Fruit fly (Drosophila melanogaster) whole organism, embryonic: ENCODE results near the gene Ube3a.
A peak's percentile ranks its signal among the peaks of the same experiment; 100 is the strongest.

Experiments used
- BEAF-32 ChIP-seq: fragments of 200-800 bp; sonication (Bioruptor generic); optimal IDR thresholded peaks from 3 replicates; lab custom pipeline; 2017; ENCODE audit warnings: missing biosample characterization, missing genetic modification characterization, mild to moderate bottlenecking, moderate library complexity, missing genetic modification reagents
- Bdp1 ChIP-seq: fragments of 200-800 bp; sonication (Bioruptor generic); optimal IDR thresholded peaks from 3 replicates; lab custom pipeline; 2016; ENCODE audit warnings: missing biosample characterization, missing genetic modification characterization
- Blimp-1 ChIP-seq: fragments of 200-800 bp; sonication (Bioruptor generic); optimal IDR thresholded peaks from 3 replicates; lab custom pipeline; 2018; ENCODE audit warnings: missing biosample characterization, missing genetic modification characterization, mild to moderate bottlenecking, moderate library complexity, missing genetic modification reagents
- CG10366 ChIP-seq: fragments of 200-800 bp; sonication (Bioruptor generic); IDR thresholded peaks from 2 replicates; pipeline ENCODE4 v1.3.6; 2022; ENCODE audit warnings: missing biosample characterization, missing genetic modification characterization
- CG10565 ChIP-seq: fragments of 200-800 bp; sonication (Bioruptor generic); optimal IDR thresholded peaks from 3 replicates; lab custom pipeline; 2016; ENCODE audit warnings: missing biosample characterization, mild to moderate bottlenecking, missing genetic modification characterization
- CG11695 ChIP-seq: fragments of 200-800 bp; sonication (Bioruptor generic); IDR thresholded peaks from 3 replicates; pipeline ENCODE4 v1.3.6; 2022; ENCODE audit warnings: missing biosample characterization, missing genetic modification characterization
- CG12219 ChIP-seq: fragments of 200-800 bp; sonication (Bioruptor generic); optimal IDR thresholded peaks from 3 replicates; lab custom pipeline; 2018; ENCODE audit warnings: missing biosample characterization, mild to moderate bottlenecking, missing genetic modification characterization
- CG12299 ChIP-seq: fragments of 200-800 bp; sonication (Bioruptor generic); optimal IDR thresholded peaks from 2 replicates; lab custom pipeline; 2018; ENCODE audit warnings: missing biosample characterization, mild to moderate bottlenecking, missing genetic modification characterization
- CG14860 ChIP-seq: fragments of 200-800 bp; sonication (Bioruptor generic); IDR thresholded peaks from 3 replicates; pipeline ENCODE4 v1.3.6; 2022; ENCODE audit warnings: missing biosample characterization, missing genetic modification characterization; ENCODE audit not compliant: partially characterized antibody
- CG1529 ChIP-seq: fragments of 200-800 bp; sonication (Bioruptor generic); optimal IDR thresholded peaks from 3 replicates; lab custom pipeline; 2018; ENCODE audit warnings: missing biosample characterization, missing genetic modification characterization
- CG16813 ChIP-seq: fragments of 200-800 bp; sonication (Bioruptor generic); IDR thresholded peaks from 3 replicates; pipeline ENCODE4 v1.3.6; 2022; ENCODE audit warnings: missing biosample characterization, missing genetic modification characterization; ENCODE audit not compliant: partially characterized antibody
- CG16815 ChIP-seq: fragments of 200-800 bp; sonication (Bioruptor generic); optimal IDR thresholded peaks from 3 replicates; lab custom pipeline; 2017; ENCODE audit warnings: missing biosample characterization, mild to moderate bottlenecking, missing genetic modification characterization
- CG2116 ChIP-seq: fragments of 200-800 bp; sonication (Bioruptor generic); optimal IDR thresholded peaks from 3 replicates; lab custom pipeline; 2018; ENCODE audit warnings: missing biosample characterization, mild to moderate bottlenecking, missing genetic modification characterization
- CG3065 ChIP-seq: fragments of 200-800 bp; sonication (Bioruptor generic); optimal IDR thresholded peaks from 2 replicates; lab custom pipeline; 2016; ENCODE audit warnings: missing biosample characterization, missing genetic modification characterization
- CG3995 ChIP-seq: fragments of 200-800 bp; sonication (Bioruptor generic); optimal IDR thresholded peaks from 3 replicates; lab custom pipeline; 2016; ENCODE audit warnings: missing biosample characterization, missing genetic modification characterization
- CG4328 ChIP-seq: fragments of 200-800 bp; sonication (Bioruptor generic); optimal IDR thresholded peaks from 3 replicates; lab custom pipeline; 2017; ENCODE audit warnings: missing biosample characterization, missing genetic modification reagents, missing genetic modification characterization
- CG6254 ChIP-seq: fragments of 200-800 bp; sonication (Bioruptor generic); optimal IDR thresholded peaks from 3 replicates; lab custom pipeline; 2017; ENCODE audit warnings: mild to moderate bottlenecking, missing biosample characterization, missing genetic modification reagents, missing genetic modification characterization
- CG6683 ChIP-seq: fragments of 200-800 bp; sonication (Bioruptor generic); optimal IDR thresholded peaks from 2 replicates; lab custom pipeline; 2017; ENCODE audit warnings: missing biosample characterization, mild to moderate bottlenecking, missing genetic modification characterization, missing genetic modification reagents
- CG8478 ChIP-seq: fragments of >200 bp; optimal IDR thresholded peaks from 2 replicates; lab custom pipeline; 2018
- CG9932 ChIP-seq: fragments of 200-800 bp; sonication (Bioruptor generic); IDR thresholded peaks from 2 replicates; pipeline ENCODE4 v1.3.6; 2022; ENCODE audit warnings: missing biosample characterization, missing genetic modification characterization
- Camta ChIP-seq: fragments of 200-800 bp; sonication (Bioruptor generic); optimal IDR thresholded peaks from 2 replicates; lab custom pipeline; 2016; ENCODE audit warnings: missing biosample characterization, missing genetic modification characterization
- D19A ChIP-seq: fragments of 200-800 bp; optimal IDR thresholded peaks from 3 replicates; lab custom pipeline; 2019; ENCODE audit warnings: missing biosample characterization, mild to moderate bottlenecking, missing genetic modification characterization, moderate library complexity
- Dek ChIP-seq: fragments of 200-800 bp; sonication (Bioruptor generic); optimal IDR thresholded peaks from 3 replicates; lab custom pipeline; 2019; ENCODE audit warnings: missing biosample characterization, mild to moderate bottlenecking, missing genetic modification characterization, moderate library complexity
- H15 ChIP-seq: fragments of 200-800 bp; sonication (Bioruptor generic); IDR thresholded peaks from 3 replicates; pipeline ENCODE4 v1.3.6; 2022; ENCODE audit warnings: missing biosample characterization, missing genetic modification characterization
- Meics ChIP-seq: fragments of 200-800 bp; sonication (Bioruptor generic); optimal IDR thresholded peaks from 2 replicates; lab custom pipeline; 2017; ENCODE audit warnings: missing biosample characterization, mild to moderate bottlenecking, missing genetic modification characterization
- NFAT ChIP-seq: fragments of 200-800 bp; sonication (Bioruptor generic); IDR thresholded peaks from 2 replicates; pipeline ENCODE4 v1.3.6; 2022; ENCODE audit warnings: missing biosample characterization, missing genetic modification characterization
- Neu2 ChIP-seq: fragments of 200-800 bp; sonication (Bioruptor generic); optimal IDR thresholded peaks from 3 replicates; lab custom pipeline; 2016; ENCODE audit warnings: missing biosample characterization, missing genetic modification characterization, borderline replicate concordance
- Ptx1 ChIP-seq: fragments of 200-800 bp; sonication (Bioruptor generic); IDR thresholded peaks from 2 replicates; pipeline ENCODE4 v1.3.6; 2022; ENCODE audit warnings: missing biosample characterization, missing genetic modification characterization
- Rx ChIP-seq: fragments of 200-800 bp; sonication (Bioruptor generic); IDR thresholded peaks from 2 replicates; pipeline ENCODE4 v1.3.6; 2022; ENCODE audit warnings: missing biosample characterization, missing genetic modification characterization
- amos ChIP-seq: fragments of 200-800 bp; sonication (Bioruptor generic); IDR thresholded peaks from 2 replicates; pipeline ENCODE4 v1.3.6; 2022; ENCODE audit warnings: missing biosample characterization, missing genetic modification characterization; ENCODE audit not compliant: partially characterized antibody
- btn ChIP-seq: fragments of 200-800 bp; sonication (Bioruptor generic); optimal IDR thresholded peaks from 2 replicates; lab custom pipeline; 2016; ENCODE audit warnings: missing biosample characterization, missing genetic modification characterization
- crc ChIP-seq: fragments of 200-800 bp; sonication (Bioruptor generic); optimal IDR thresholded peaks from 2 replicates; lab custom pipeline; 2016; ENCODE audit warnings: missing biosample characterization, missing genetic modification characterization
- dati ChIP-seq: fragments of 200-800 bp; sonication (Bioruptor generic); IDR thresholded peaks from 2 replicates; pipeline ENCODE4 v1.3.6; 2022; ENCODE audit warnings: missing biosample characterization, missing genetic modification characterization
- ems ChIP-seq: fragments of 200-800 bp; sonication (Bioruptor generic); optimal IDR thresholded peaks from 3 replicates; lab custom pipeline; 2016; ENCODE audit warnings: missing biosample characterization, missing genetic modification characterization
- fru ChIP-seq: fragments of >200 bp; optimal IDR thresholded peaks from 2 replicates; lab custom pipeline; 2017
- fu2 ChIP-seq: fragments of 200-800 bp; sonication (Bioruptor generic); optimal IDR thresholded peaks from 2 replicates; lab custom pipeline; 2016; ENCODE audit warnings: missing biosample characterization, missing genetic modification characterization
- her ChIP-seq: fragments of 200-800 bp; sonication (Bioruptor generic); optimal IDR thresholded peaks from 2 replicates; lab custom pipeline; 2016; ENCODE audit warnings: missing biosample characterization, missing genetic modification characterization
- klu ChIP-seq: fragments of 200-800 bp; sonication (Bioruptor generic); IDR thresholded peaks from 2 replicates; pipeline ENCODE4 v1.3.6; 2022; ENCODE audit warnings: missing biosample characterization, missing genetic modification characterization
- mam ChIP-seq: fragments of 200-800 bp; sonication (Bioruptor generic); optimal IDR thresholded peaks from 3 replicates; lab custom pipeline; 2016; ENCODE audit warnings: missing biosample characterization, missing genetic modification characterization
- ranshi ChIP-seq: fragments of 200-800 bp; sonication (Bioruptor generic); IDR thresholded peaks from 2 replicates; pipeline ENCODE4 v1.3.6; 2022; ENCODE audit warnings: missing biosample characterization, missing genetic modification characterization
- sc ChIP-seq, 3 experiments: fragments of >200 bp in 2 of 3; fragments of 200-800 bp in 1 of 3; sonication (Bioruptor generic) in 1 of 3; optimal IDR thresholded peaks; 2 replicates in 2 of 3; 3 replicates in 1 of 3; lab custom pipeline; 2017; ENCODE audit warnings: mild to moderate bottlenecking in 1 of 3, missing biosample characterization in 1 of 3, missing genetic modification characterization in 1 of 3, missing genetic modification reagents in 1 of 3
- sens-2 ChIP-seq: fragments of 200-800 bp; sonication (Bioruptor generic); IDR thresholded peaks from 2 replicates; pipeline ENCODE4 v1.3.6; 2022; ENCODE audit warnings: missing biosample characterization, missing genetic modification characterization
- slbo ChIP-seq: fragments of 200-800 bp; sonication (Bioruptor generic); IDR thresholded peaks from 2 replicates; pipeline ENCODE4 v1.3.6; 2022; ENCODE audit warnings: missing biosample characterization, missing genetic modification characterization
- sqz ChIP-seq: fragments of 200-800 bp; sonication (Bioruptor generic); optimal IDR thresholded peaks from 3 replicates; lab custom pipeline; 2018; ENCODE audit warnings: missing biosample characterization, mild to moderate bottlenecking, missing genetic modification characterization
- tgo ChIP-seq: fragments of 200-800 bp; sonication (Bioruptor generic); IDR thresholded peaks from 3 replicates; pipeline ENCODE4 v1.3.6; 2022; ENCODE audit warnings: missing biosample characterization, missing genetic modification characterization
- twi ChIP-seq: fragments of 200-800 bp; optimal IDR thresholded peaks from 2 replicates; lab custom pipeline; 2019; ENCODE audit warnings: missing biosample characterization, mild to moderate bottlenecking, missing genetic modification characterization, moderate library complexity
- vnd ChIP-seq: fragments of 200-800 bp; sonication (Bioruptor generic); IDR thresholded peaks from 3 replicates; pipeline ENCODE4 v1.3.6; 2022; ENCODE audit warnings: missing biosample characterization, missing genetic modification characterization; ENCODE audit not compliant: partially characterized antibody
- wdn ChIP-seq: fragments of 200-800 bp; sonication (Bioruptor generic); IDR thresholded peaks from 2 replicates; pipeline ENCODE4 v1.3.6; 2022; ENCODE audit warnings: missing biosample characterization, missing genetic modification characterization
- zfh1 ChIP-seq: fragments of 200-800 bp; sonication (Bioruptor generic); IDR thresholded peaks from 3 replicates; pipeline ENCODE4 v1.3.6; 2022; ENCODE audit warnings: missing biosample characterization, missing genetic modification characterization

Gene Ube3a

DNA sequence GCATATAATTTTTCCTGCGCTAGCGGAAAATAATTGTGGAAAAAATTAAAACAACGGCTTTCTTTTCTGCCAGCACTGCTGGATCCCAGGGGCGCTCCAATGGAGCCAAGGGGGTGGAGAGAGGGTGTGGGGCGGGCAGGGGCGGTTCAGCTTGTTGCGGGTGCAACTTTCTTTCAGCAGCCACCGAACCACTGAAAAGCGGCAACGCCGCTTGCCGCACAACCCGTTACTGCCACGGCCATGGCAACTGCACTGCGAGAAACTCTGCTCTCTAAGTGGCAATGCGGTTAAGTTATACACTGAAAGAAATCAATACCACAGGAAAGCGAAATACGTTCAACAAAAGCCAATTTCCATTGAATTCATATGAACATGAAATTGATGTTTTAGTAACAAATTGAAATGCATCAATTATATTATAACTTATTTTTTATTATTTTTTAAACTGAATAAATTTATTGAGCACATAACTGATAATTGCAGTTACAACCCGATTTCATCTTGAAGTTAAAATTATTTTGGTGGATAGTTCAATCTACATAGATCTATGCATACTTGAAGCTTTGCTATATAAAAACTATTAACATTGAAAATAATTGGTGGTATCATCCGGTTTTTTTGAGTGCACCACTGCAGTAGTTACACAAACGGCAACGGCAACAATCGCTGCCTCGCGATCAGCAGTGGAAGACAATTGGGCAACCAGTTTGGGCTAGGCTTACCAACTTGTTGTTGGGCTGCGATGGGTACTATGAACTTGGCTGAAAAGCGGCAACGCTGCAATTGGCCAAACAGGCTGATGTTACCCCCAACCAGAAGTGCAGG lies 46.0 kb upstream of the Ube3a start (continued):
- TF ChIP-seq CG6683 (GFP tag; lab: Kevin White, UChicago) (peak; percentile 60), CG3065 (GFP tag; lab: Kevin White, UChicago) (peak; percentile 16), NFAT (peak; percentile 87), her (peak; percentile 1), klu (peak; percentile 59), sens-2 (GFP tag; lab: Robert Waterston, UW) (no peak), ems (GFP tag; lab: Kevin White, UChicago) (peak; percentile 39), CG2116 (GFP tag; lab: Kevin White, UChicago) (peak; percentile 48), CG14860 (no peak; the same call in 2 of the 3 replicates), Rx (GFP tag; lab: Robert Waterston, UW) (peak; percentile 57), CG9932 (GFP tag; lab: Robert Waterston, UW) (peak; percentile 79), zfh1 (peak; percentile 72), twi (tag; lab: Kevin White, UChicago) (peak; percentile 65), CG12219 (GFP tag; lab: Kevin White, UChicago) (peak; percentile 50), Meics (GFP tag; lab: Kevin White, UChicago) (peak; percentile 79), Camta (no peak), CG8478 (no peak), CG1529 (GFP tag; lab: Kevin White, UChicago) (peak; percentile 76), mam (peak; percentile 45), Blimp-1 (GFP tag; lab: Kevin White, UChicago) (peak; percentile 78), CG3995 (GFP tag; lab: Kevin White, UChicago) (peak; percentile 10), tgo (GFP tag; lab: Robert Waterston, UW) (peak; percentile 47), sc (optimal IDR thresholded peaks at IDR 0.05; lab: Kevin White, UChicago) (no peak), sc (GFP tag; optimal IDR thresholded peaks at IDR 0.05; lab: Kevin White, UChicago) (peak; percentile 79), wdn (GFP tag; lab: Robert Waterston, UW) (peak; percentile 35; the same call in 1 of the 2 replicates), CG4328 (GFP tag; lab: Kevin White, UChicago) (peak; percentile 71), CG16815 (peak; percentile 77), CG16813 (GFP tag; lab: Robert Waterston, UW) (no peak), H15 (peak; percentile 63), ranshi (GFP tag; lab: Robert Waterston, UW) (peak; percentile 63), crc (no peak), D19A (peak; percentile 82), CG6254 (GFP tag; lab: Kevin White, UChicago) (peak; percentile 80), sqz (GFP tag; lab: Kevin White, UChicago) (peak; percentile 73), slbo (GFP tag; lab: Robert Waterston, UW) (peak; percentile 69), BEAF-32 (GFP tag; lab: Kevin White, UChicago) (no peak), vnd (no peak), CG10366 (GFP tag; lab: Robert Waterston, UW) (peak; percentile 55), Neu2 (GFP tag; lab: Kevin White, UChicago) (no peak), Dek (tag; lab: Kevin White, UChicago) (peak; percentile 25), CG10565 (GFP tag; lab: Kevin White, UChicago) (peak; percentile 19), btn (GFP tag; lab: Kevin White, UChicago) (no peak), fru (lab: Kevin White, UChicago) (no peak), amos (GFP tag; lab: Robert Waterston, UW) (peak; percentile 72; the same call in 1 of the 2 replicates), CG11695 (GFP tag; lab: Robert Waterston, UW) (peak; percentile 71; the same call in 2 of the 3 replicates), Bdp1 (GFP tag; lab: Kevin White, UChicago) (peak; percentile 52), Ptx1 (GFP tag; lab: Robert Waterston, UW) (peak; percentile 64), CG12299 (tag; lab: Kevin White, UChicago) (peak; percentile 17), fu2 (GFP tag; lab: Kevin White, UChicago) (no peak), dati (GFP tag; lab: Robert Waterston, UW) (peak; percentile 37; the same call in 1 of the 2 replicates)
